Fruit fly (Drosophila melanogaster) whole organism, embryonic: ENCODE data around the gene CG17959.

ENCODE experiments used
- Abd-B ChIP-seq: fragments of 200-800 bp; sonication (Bioruptor generic); optimal IDR thresholded peaks from 2 replicates; lab custom pipeline; 2018; ENCODE audit warnings: missing biosample characterization, mild to moderate bottlenecking, missing genetic modification characterization, moderate library complexity
- Adf1 ChIP-seq: fragments of 200-800 bp; sonication (Bioruptor generic); IDR thresholded peaks from 2 replicates; pipeline ENCODE4 v1.3.6; 2022; ENCODE audit warnings: missing biosample characterization, missing genetic modification characterization
- B-H1 ChIP-seq: fragments of 200-800 bp; sonication (Bioruptor generic); IDR thresholded peaks from 3 replicates; pipeline ENCODE4 v1.3.6; 2022; ENCODE audit warnings: missing biosample characterization, missing genetic modification characterization
- BEAF-32 ChIP-seq: fragments of 200-800 bp; sonication (Bioruptor generic); optimal IDR thresholded peaks from 3 replicates; lab custom pipeline; 2017; ENCODE audit warnings: missing biosample characterization, missing genetic modification characterization, mild to moderate bottlenecking, moderate library complexity, missing genetic modification reagents
- CG10274 ChIP-seq: fragments of 200-800 bp; sonication (Bioruptor generic); optimal IDR thresholded peaks from 3 replicates; lab custom pipeline; 2017; ENCODE audit warnings: missing biosample characterization, mild to moderate bottlenecking, missing genetic modification characterization
- CG10321 ChIP-seq: fragments of 200-800 bp; sonication (Bioruptor generic); IDR thresholded peaks from 2 replicates; pipeline ENCODE4 v1.3.6; 2022; ENCODE audit warnings: missing biosample characterization, missing genetic modification characterization
- CG11456 ChIP-seq: fragments of 200-800 bp; sonication (Bioruptor generic); IDR thresholded peaks from 3 replicates; pipeline ENCODE4 v1.3.6; 2022; ENCODE audit warnings: missing biosample characterization, missing genetic modification characterization
- CG12219 ChIP-seq: fragments of 200-800 bp; sonication (Bioruptor generic); optimal IDR thresholded peaks from 3 replicates; lab custom pipeline; 2018; ENCODE audit warnings: missing biosample characterization, mild to moderate bottlenecking, missing genetic modification characterization
- CG12659 ChIP-seq: fragments of 200-800 bp; sonication (Bioruptor generic); optimal IDR thresholded peaks from 3 replicates; lab custom pipeline; 2017; ENCODE audit warnings: mild to moderate bottlenecking, missing biosample characterization, missing genetic modification reagents, missing genetic modification characterization
- CG13894 ChIP-seq: fragments of 200-800 bp; sonication (Bioruptor generic); optimal IDR thresholded peaks from 3 replicates; lab custom pipeline; 2018; ENCODE audit warnings: missing biosample characterization, mild to moderate bottlenecking, missing genetic modification characterization, moderate library complexity
- CG14441 ChIP-seq: fragments of 200-800 bp; sonication (Bioruptor generic); IDR thresholded peaks from 2 replicates; pipeline ENCODE4 v1.3.6; 2022; ENCODE audit warnings: missing biosample characterization, missing genetic modification characterization
- CG15011 ChIP-seq: fragments of 200-800 bp; sonication (Bioruptor generic); optimal IDR thresholded peaks from 3 replicates; lab custom pipeline; 2018; ENCODE audit warnings: missing biosample characterization, mild to moderate bottlenecking, missing genetic modification characterization
- CG1647 ChIP-seq: fragments of 200-800 bp; sonication (Bioruptor generic); optimal IDR thresholded peaks from 3 replicates; lab custom pipeline; 2016; ENCODE audit warnings: missing biosample characterization, missing genetic modification characterization
- CG17361 ChIP-seq: fragments of 200-800 bp; sonication (Bioruptor generic); IDR thresholded peaks from 3 replicates; pipeline ENCODE4 v1.3.6; 2022; ENCODE audit warnings: missing biosample characterization, missing genetic modification characterization
- CG17612 ChIP-seq: fragments of 200-800 bp; sonication (Bioruptor generic); IDR thresholded peaks from 2 replicates; pipeline ENCODE4 v1.3.6; 2022; ENCODE audit warnings: missing biosample characterization, missing genetic modification characterization
- CG17829 ChIP-seq: fragments of 200-800 bp; optimal IDR thresholded peaks from 2 replicates; lab custom pipeline; 2019; ENCODE audit warnings: missing biosample characterization, mild to moderate bottlenecking, missing genetic modification characterization, moderate library complexity
- CG17912 ChIP-seq: fragments of 200-800 bp; sonication (Bioruptor generic); optimal IDR thresholded peaks from 2 replicates; lab custom pipeline; 2018; ENCODE audit warnings: missing biosample characterization, mild to moderate bottlenecking, missing genetic modification characterization
- CG1792 ChIP-seq: fragments of 200-800 bp; sonication (Bioruptor generic); optimal IDR thresholded peaks from 2 replicates; lab custom pipeline; 2016; ENCODE audit warnings: missing biosample characterization, missing genetic modification characterization
- CG18476 ChIP-seq: fragments of 200-800 bp; sonication (Bioruptor generic); optimal IDR thresholded peaks from 2 replicates; lab custom pipeline; 2016; ENCODE audit warnings: missing biosample characterization, mild to moderate bottlenecking, missing genetic modification characterization
- CG18764 ChIP-seq: fragments of 200-800 bp; sonication (Bioruptor generic); optimal IDR thresholded peaks from 3 replicates; lab custom pipeline; 2016; ENCODE audit warnings: missing biosample characterization, missing genetic modification characterization
- CG2889 ChIP-seq: fragments of 200-800 bp; sonication (Bioruptor generic); IDR thresholded peaks from 3 replicates; pipeline ENCODE4 v1.3.6; 2022; ENCODE audit warnings: missing biosample characterization, missing genetic modification characterization
- CG32767 ChIP-seq: fragments of 200-800 bp; sonication (Bioruptor generic); IDR thresholded peaks from 2 replicates; pipeline ENCODE4 v1.3.6; 2022; ENCODE audit warnings: missing biosample characterization, missing genetic modification characterization
- CG33557 ChIP-seq: fragments of 200-800 bp; sonication (Bioruptor generic); optimal IDR thresholded peaks from 2 replicates; lab custom pipeline; 2019; ENCODE audit warnings: missing biosample characterization, mild to moderate bottlenecking, missing genetic modification characterization, moderate library complexity
- CG4404 ChIP-seq: fragments of 200-800 bp; sonication (Bioruptor generic); IDR thresholded peaks from 2 replicates; pipeline ENCODE4 v1.3.6; 2022; ENCODE audit warnings: missing biosample characterization, missing genetic modification characterization
- CG6654 ChIP-seq: fragments of 200-800 bp; sonication (Bioruptor generic); optimal IDR thresholded peaks from 2 replicates; lab custom pipeline; 2017; ENCODE audit warnings: missing biosample characterization, mild to moderate bottlenecking, missing genetic modification characterization
- CG8924 ChIP-seq: fragments of 200-800 bp; optimal IDR thresholded peaks from 3 replicates; lab custom pipeline; 2019; ENCODE audit warnings: missing biosample characterization, mild to moderate bottlenecking, missing genetic modification characterization, moderate library complexity
- CrebB ChIP-seq: fragments of 200-800 bp; sonication (Bioruptor generic); optimal IDR thresholded peaks from 3 replicates; lab custom pipeline; 2018; ENCODE audit warnings: missing biosample characterization, mild to moderate bottlenecking, missing genetic modification characterization
- Dek ChIP-seq: fragments of 200-800 bp; sonication (Bioruptor generic); optimal IDR thresholded peaks from 3 replicates; lab custom pipeline; 2019; ENCODE audit warnings: missing biosample characterization, mild to moderate bottlenecking, missing genetic modification characterization, moderate library complexity
- Gsc ChIP-seq: fragments of 200-800 bp; sonication (Bioruptor generic); IDR thresholded peaks from 2 replicates; pipeline ENCODE4 v1.3.6; 2022; ENCODE audit warnings: missing biosample characterization, missing genetic modification characterization
- H15 ChIP-seq: fragments of 200-800 bp; sonication (Bioruptor generic); IDR thresholded peaks from 3 replicates; pipeline ENCODE4 v1.3.6; 2022; ENCODE audit warnings: missing biosample characterization, missing genetic modification characterization
- HmgZ ChIP-seq: fragments of 200-800 bp; sonication (Bioruptor generic); optimal IDR thresholded peaks from 2 replicates; lab custom pipeline; 2018; ENCODE audit warnings: missing biosample characterization, mild to moderate bottlenecking, missing genetic modification characterization
- Oaz ChIP-seq: fragments of 200-800 bp; sonication (Bioruptor generic); IDR thresholded peaks from 2 replicates; pipeline ENCODE4 v1.3.6; 2022; ENCODE audit warnings: missing biosample characterization, missing genetic modification characterization
- Opbp ChIP-seq: fragments of 200-800 bp; sonication (Bioruptor generic); IDR thresholded peaks from 3 replicates; pipeline ENCODE4 v1.3.6; 2022; ENCODE audit warnings: missing biosample characterization, missing genetic modification characterization; ENCODE audit not compliant: partially characterized antibody
- Optix ChIP-seq: fragments of 200-800 bp; sonication (Bioruptor generic); IDR thresholded peaks from 3 replicates; pipeline ENCODE4 v1.3.6; 2022; ENCODE audit warnings: missing biosample characterization, missing genetic modification characterization
- Spps ChIP-seq: fragments of 200-800 bp; sonication (Bioruptor generic); optimal IDR thresholded peaks from 2 replicates; lab custom pipeline; 2018; ENCODE audit warnings: missing biosample characterization, mild to moderate bottlenecking, missing genetic modification characterization
- ap ChIP-seq: fragments of 200-800 bp; sonication (Bioruptor generic); IDR thresholded peaks from 2 replicates; pipeline ENCODE4 v1.3.6; 2022; ENCODE audit warnings: missing biosample characterization, missing genetic modification characterization
- bigmax ChIP-seq: fragments of 200-800 bp; sonication (Bioruptor generic); optimal IDR thresholded peaks from 2 replicates; lab custom pipeline; 2018; ENCODE audit warnings: missing biosample characterization, mild to moderate bottlenecking, missing genetic modification characterization
- cas ChIP-seq: fragments of 200-800 bp; sonication (Bioruptor generic); IDR thresholded peaks from 2 replicates; pipeline ENCODE4 v1.3.6; 2022; ENCODE audit warnings: missing biosample characterization, missing genetic modification characterization
- chm ChIP-seq: fragments of 200-800 bp; sonication (Bioruptor generic); IDR thresholded peaks from 2 replicates; pipeline ENCODE4 v1.3.6; 2022; ENCODE audit warnings: missing biosample characterization, missing genetic modification characterization
- crol ChIP-seq: fragments of 200-800 bp; sonication (Bioruptor generic); IDR thresholded peaks from 2 replicates; pipeline ENCODE4 v1.3.6; 2022; ENCODE audit warnings: missing biosample characterization, missing genetic modification characterization
- da ChIP-seq: fragments of 200-800 bp; sonication (Bioruptor generic); optimal IDR thresholded peaks from 2 replicates; lab custom pipeline; 2016; ENCODE audit warnings: missing biosample characterization, missing genetic modification characterization
- dmrt11E ChIP-seq: fragments of 200-800 bp; sonication (Bioruptor generic); optimal IDR thresholded peaks from 3 replicates; lab custom pipeline; 2018; ENCODE audit warnings: missing biosample characterization, mild to moderate bottlenecking, missing genetic modification characterization, moderate library complexity
- en ChIP-seq: fragments of 200-800 bp; sonication (Bioruptor generic); optimal IDR thresholded peaks from 2 replicates; lab custom pipeline; 2016; ENCODE audit warnings: missing biosample characterization, missing genetic modification characterization
- grau ChIP-seq: fragments of 200-800 bp; optimal IDR thresholded peaks from 3 replicates; lab custom pipeline; 2019; ENCODE audit warnings: missing biosample characterization, mild to moderate bottlenecking, missing genetic modification characterization, moderate library complexity
- gro ChIP-seq: fragments of 200-800 bp; sonication (Bioruptor generic); optimal IDR thresholded peaks from 2 replicates; lab custom pipeline; 2016; ENCODE audit warnings: missing biosample characterization, missing genetic modification characterization
- h ChIP-seq: fragments of >200 bp; optimal IDR thresholded peaks from 2 replicates; lab custom pipeline; 2017
- inv ChIP-seq: fragments of 200-800 bp; sonication (Bioruptor generic); IDR thresholded peaks from 2 replicates; pipeline ENCODE4 v1.3.6; 2022; ENCODE audit warnings: missing biosample characterization, missing genetic modification characterization; ENCODE audit not compliant: partially characterized antibody
- pita ChIP-seq: fragments of 200-800 bp; sonication (Bioruptor generic); optimal IDR thresholded peaks from 2 replicates; lab custom pipeline; 2017; ENCODE audit warnings: missing biosample characterization, mild to moderate bottlenecking, missing genetic modification characterization
- psq ChIP-seq: fragments of 200-800 bp; sonication (Bioruptor generic); optimal IDR thresholded peaks from 2 replicates; lab custom pipeline; 2017; ENCODE audit warnings: missing biosample characterization, missing genetic modification characterization
- pum ChIP-seq: fragments of 200-800 bp; sonication (Bioruptor generic); optimal IDR thresholded peaks from 2 replicates; lab custom pipeline; 2016; ENCODE audit warnings: missing biosample characterization, missing genetic modification characterization
- slbo ChIP-seq: fragments of 200-800 bp; sonication (Bioruptor generic); IDR thresholded peaks from 2 replicates; pipeline ENCODE4 v1.3.6; 2022; ENCODE audit warnings: missing biosample characterization, missing genetic modification characterization
- z ChIP-seq: fragments of 200-800 bp; sonication (Bioruptor generic); IDR thresholded peaks from 3 replicates; pipeline ENCODE4 v1.3.6; 2022; ENCODE audit warnings: missing biosample characterization, missing genetic modification characterization

CG17959 gene

dm6 chrX:2977857-2978473, 31.1 kb downstream of the CG17959 start (continued):
- peak; percentile 44; the same call in 1 of the 2 replicates for TF ChIP-seq CG4404 (GFP tag; lab: Robert Waterston, UW)
- TF ChIP-seq CG1792 (GFP tag; lab: Kevin White, UChicago): no peak
- TF ChIP-seq CG17912 (GFP tag; lab: Kevin White, UChicago): no peak
- no peak for TF ChIP-seq chm (GFP tag; lab: Robert Waterston, UW)
- TF ChIP-seq psq: no peak
- no peak for TF ChIP-seq Gsc (GFP tag; lab: Robert Waterston, UW)
- TF ChIP-seq ap (GFP tag; lab: Robert Waterston, UW): no peak
- no peak for TF ChIP-seq CG12659 (GFP tag; lab: Kevin White, UChicago)
- no peak for TF ChIP-seq CrebB (tag; lab: Kevin White, UChicago)
- no peak for TF ChIP-seq Adf1 (GFP tag; lab: Robert Waterston, UW)
- no peak for TF ChIP-seq inv (GFP tag; lab: Robert Waterston, UW)
- TF ChIP-seq HmgZ (tag; lab: Kevin White, UChicago): no peak
- no peak for TF ChIP-seq CG12219
- no peak for TF ChIP-seq crol (GFP tag; lab: Robert Waterston, UW)
- no peak for TF ChIP-seq CG11456 (GFP tag; lab: Robert Waterston, UW)
- TF ChIP-seq CG14441 (GFP tag; lab: Robert Waterston, UW): no peak
- peak; percentile 29 for TF ChIP-seq CG18764 (GFP tag; lab: Kevin White, UChicago)
- no peak for TF ChIP-seq da (GFP tag; lab: Kevin White, UChicago)
- no peak for TF ChIP-seq CG10274
- TF ChIP-seq CG10321 (GFP tag; lab: Robert Waterston, UW): no peak
- no peak for TF ChIP-seq Spps (tag; lab: Kevin White, UChicago)
- TF ChIP-seq BEAF-32: no peak
- no peak for TF ChIP-seq Dek (tag; lab: Kevin White, UChicago)
- no peak for TF ChIP-seq CG17612 (GFP tag; lab: Robert Waterston, UW)
- no peak for TF ChIP-seq Opbp (GFP tag; lab: Robert Waterston, UW)
- TF ChIP-seq CG8924 (tag; lab: Kevin White, UChicago): no peak
- no peak for TF ChIP-seq en (GFP tag; lab: Kevin White, UChicago)
- TF ChIP-seq dmrt11E (tag; lab: Kevin White, UChicago): peak; percentile 77
- no peak for TF ChIP-seq z
- peak; percentile 11 for TF ChIP-seq Abd-B (GFP tag; lab: Kevin White, UChicago)
- no peak for TF ChIP-seq bigmax (GFP tag; lab: Kevin White, UChicago)
- TF ChIP-seq pita (GFP tag; lab: Kevin White, UChicago): no peak
- peak; percentile 45; the same call in 1 of the 3 replicates for TF ChIP-seq CG17361
- peak; percentile 13 for TF ChIP-seq pum (GFP tag; lab: Kevin White, UChicago)
- TF ChIP-seq H15: no peak
- TF ChIP-seq cas (GFP tag; lab: Robert Waterston, UW): no peak
- TF ChIP-seq slbo (GFP tag; lab: Robert Waterston, UW): peak; percentile 39; the same call in 1 of the 2 replicates
- TF ChIP-seq CG13894 (tag; lab: Kevin White, UChicago): no peak
- no peak for TF ChIP-seq CG2889
- no peak for TF ChIP-seq Optix
- no peak for TF ChIP-seq CG18476 (GFP tag; lab: Kevin White, UChicago)
- TF ChIP-seq grau (tag; lab: Kevin White, UChicago): peak; percentile 2
- no peak for TF ChIP-seq gro (GFP tag; lab: Kevin White, UChicago)
- TF ChIP-seq CG15011 (GFP tag; lab: Kevin White, UChicago): no peak
- no peak for TF ChIP-seq CG32767
- TF ChIP-seq CG33557 (GFP tag; lab: Kevin White, UChicago): no peak
- no peak for TF ChIP-seq B-H1 (GFP tag; lab: Robert Waterston, UW)
- TF ChIP-seq CG17829: peak; percentile 11
- TF ChIP-seq h (lab: Kevin White, UChicago): no peak
- no peak for TF ChIP-seq Oaz
- TF ChIP-seq CG1647 (GFP tag; lab: Kevin White, UChicago): no peak
- TF ChIP-seq CG6654 (GFP tag; lab: Kevin White, UChicago): no peak
